Worm (Caenorhabditis elegans) whole organism, L2 larva: ENCODE data around the gene ZK105.12.

Source experiments
- C34F6.9 ChIP-seq: fragments of 150-350 bp; optimal IDR thresholded peaks from 2 replicates; lab custom pipeline; 2014; ENCODE audit warnings: missing biosample characterization, missing genetic modification characterization
- F13H6.1 ChIP-seq: sonication (generic microtip); optimal IDR thresholded peaks from 2 replicates; lab custom pipeline; 2016; ENCODE audit warnings: missing genetic modification characterization, missing compliant biosample characterization
- R02D3.7 ChIP-seq: fragments of 150-350 bp; optimal IDR thresholded peaks from 2 replicates; lab custom pipeline; 2014; ENCODE audit warnings: missing biosample characterization, missing genetic modification characterization
- Y55F3AM.14 ChIP-seq: fragments of 200-800 bp; sonication (Bioruptor generic); optimal IDR thresholded peaks from 2 replicates; lab custom pipeline; 2018; ENCODE audit warnings: mild to moderate bottlenecking, missing genetic modification characterization, missing compliant biosample characterization
- alr-1 ChIP-seq: fragments of 150-350 bp; optimal IDR thresholded peaks from 2 replicates; lab custom pipeline; 2014; ENCODE audit warnings: missing biosample characterization, missing genetic modification characterization
- ama-1 ChIP-seq: fragments of 150-350 bp; optimal IDR thresholded peaks from 2 replicates; lab custom pipeline; 2018; ENCODE audit warnings: inconsistent platforms
- blmp-1 ChIP-seq: sonication (generic microtip); optimal IDR thresholded peaks from 2 replicates; lab custom pipeline; 2017; ENCODE audit warnings: missing genetic modification characterization, mild to moderate bottlenecking, missing compliant biosample characterization, antibody characterized with exemption, moderate library complexity; ENCODE audit not compliant: insufficient read depth
- ceh-16 ChIP-seq: fragments of 150-350 bp; optimal IDR thresholded peaks from 2 replicates; lab custom pipeline; 2014; ENCODE audit warnings: missing biosample characterization, missing genetic modification characterization
- ceh-82 ChIP-seq: fragments of 150-350 bp; optimal IDR thresholded peaks from 2 replicates; lab custom pipeline; 2014; ENCODE audit warnings: missing biosample characterization, missing genetic modification characterization
- egl-27 ChIP-seq: sonication (generic microtip); optimal IDR thresholded peaks from 3 replicates; lab custom pipeline; 2017; ENCODE audit warnings: missing biosample characterization, missing genetic modification reagents, missing genetic modification characterization
- elt-1 ChIP-seq: fragments of 150-350 bp; optimal IDR thresholded peaks from 2 replicates; lab custom pipeline; 2014; ENCODE audit warnings: missing biosample characterization, missing genetic modification characterization
- elt-3 ChIP-seq: sonication (generic microtip); optimal IDR thresholded peaks from 2 replicates; lab custom pipeline; 2017; ENCODE audit warnings: missing biosample characterization, missing genetic modification characterization
- fos-1 ChIP-seq: fragments of 150-350 bp; optimal IDR thresholded peaks from 2 replicates; lab custom pipeline; 2014; ENCODE audit warnings: missing biosample characterization, missing genetic modification characterization
- gmeb-1 ChIP-seq: fragments of 150-350 bp; optimal IDR thresholded peaks from 2 replicates; lab custom pipeline; 2014; ENCODE audit warnings: missing biosample characterization, missing genetic modification characterization
- lin-11 ChIP-seq: fragments of 150-350 bp; sonication (generic microtip); optimal IDR thresholded peaks from 2 replicates; lab custom pipeline; 2014; ENCODE audit warnings: missing biosample characterization, missing genetic modification characterization, inconsistent platforms, mixed read lengths
- lin-13 ChIP-seq: fragments of 150-350 bp; optimal IDR thresholded peaks from 2 replicates; lab custom pipeline; 2014; ENCODE audit warnings: missing biosample characterization, missing genetic modification reagents, missing genetic modification characterization
- lin-39 ChIP-seq: fragments of 150-350 bp; optimal IDR thresholded peaks from 2 replicates; lab custom pipeline; 2014; ENCODE audit warnings: missing biosample characterization, missing genetic modification reagents, missing genetic modification characterization
- nhr-10 ChIP-seq: sonication (generic microtip); optimal IDR thresholded peaks from 2 replicates; lab custom pipeline; 2017; ENCODE audit warnings: missing biosample characterization, missing genetic modification characterization
- nhr-11 ChIP-seq: fragments of 150-350 bp; optimal IDR thresholded peaks from 2 replicates; lab custom pipeline; 2014; ENCODE audit warnings: missing biosample characterization, missing genetic modification characterization
- nhr-12 ChIP-seq: fragments of 150-350 bp; optimal IDR thresholded peaks from 2 replicates; lab custom pipeline; 2014; ENCODE audit warnings: missing biosample characterization, missing genetic modification characterization
- nhr-21 ChIP-seq: fragments of 150-350 bp; optimal IDR thresholded peaks from 2 replicates; lab custom pipeline; 2014; ENCODE audit warnings: missing biosample characterization, missing genetic modification characterization
- nhr-237 ChIP-seq: fragments of 150-350 bp; optimal IDR thresholded peaks from 2 replicates; lab custom pipeline; 2014; ENCODE audit warnings: missing biosample characterization, missing genetic modification characterization
- nhr-25 ChIP-seq: fragments of 150-350 bp; sonication (generic microtip); optimal IDR thresholded peaks from 3 replicates; lab custom pipeline; 2014; ENCODE audit warnings: missing biosample characterization, missing genetic modification characterization
- nhr-6 ChIP-seq: fragments of 150-350 bp; optimal IDR thresholded peaks from 2 replicates; lab custom pipeline; 2014; ENCODE audit warnings: missing biosample characterization, missing genetic modification characterization
- nhr-77 ChIP-seq: fragments of 150-350 bp; optimal IDR thresholded peaks from 2 replicates; lab custom pipeline; 2014; ENCODE audit warnings: missing biosample characterization, missing genetic modification characterization
- skn-1 ChIP-seq: sonication (generic microtip); optimal IDR thresholded peaks from 2 replicates; lab custom pipeline; 2017; ENCODE audit warnings: missing biosample characterization, missing genetic modification characterization
- sma-3 ChIP-seq: sonication (generic microtip); optimal IDR thresholded peaks from 2 replicates; lab custom pipeline; 2016; ENCODE audit warnings: missing genetic modification reagents, missing genetic modification characterization, missing compliant biosample characterization
- sma-9 ChIP-seq, 2 experiments: fragments of 150-350 bp in 1 of 2; sonication (generic microtip) in 1 of 2; optimal IDR thresholded peaks; 2 replicates each; lab custom pipeline; 2014 to 2016; ENCODE audit warnings: missing genetic modification characterization in 2 of 2, mild to moderate bottlenecking in 1 of 2, missing biosample characterization in 1 of 2, missing compliant biosample characterization in 1 of 2, missing genetic modification reagents in 1 of 2, moderate library complexity in 1 of 2
- snpc-4 ChIP-seq: fragments of 150-350 bp; optimal IDR thresholded peaks from 2 replicates; lab custom pipeline; 2014; ENCODE audit warnings: missing biosample characterization, missing genetic modification characterization
- unc-39 ChIP-seq: fragments of 150-350 bp; optimal IDR thresholded peaks from 2 replicates; lab custom pipeline; 2014; ENCODE audit warnings: missing biosample characterization, missing genetic modification characterization
- ztf-11 ChIP-seq: sonication (generic microtip); optimal IDR thresholded peaks from 2 replicates; lab custom pipeline; 2017; ENCODE audit warnings: missing biosample characterization, missing genetic modification characterization
- ztf-4 ChIP-seq: fragments of 150-350 bp; optimal IDR thresholded peaks from 2 replicates; lab custom pipeline; 2014; ENCODE audit warnings: missing biosample characterization, missing genetic modification characterization

Gene ZK105.12

DNA sequence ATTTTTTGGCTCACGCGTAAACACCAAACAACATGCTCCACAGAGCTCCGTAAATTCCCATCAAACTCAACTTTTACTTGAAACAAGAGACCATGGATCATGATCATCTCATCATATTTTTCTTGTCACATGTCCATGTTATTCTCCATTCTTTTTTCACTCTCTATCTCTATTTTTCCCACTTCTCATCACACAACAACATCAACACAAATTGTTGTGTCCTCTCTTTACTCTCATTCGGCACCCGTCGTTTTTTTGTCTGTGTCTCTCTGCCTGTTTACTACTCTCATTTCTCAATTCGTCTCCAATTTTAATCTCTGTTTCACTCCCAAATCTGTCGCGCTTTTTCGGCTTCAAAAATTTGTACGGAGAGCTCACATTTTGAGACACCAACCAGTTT is 43.3 kb upstream of the ZK105.12 start (continued):
- TF ChIP-seq snpc-4 = no peak
- TF ChIP-seq elt-3 (tag; lab: Kevin White, UChicago) = no peak
- TF ChIP-seq Y55F3AM.14 (GFP tag; lab: Kevin White, UChicago) = no peak
- TF ChIP-seq lin-11 = no peak
- peak; percentile 36 for TF ChIP-seq F13H6.1 (tag; lab: Kevin White, UChicago)

DNA sequence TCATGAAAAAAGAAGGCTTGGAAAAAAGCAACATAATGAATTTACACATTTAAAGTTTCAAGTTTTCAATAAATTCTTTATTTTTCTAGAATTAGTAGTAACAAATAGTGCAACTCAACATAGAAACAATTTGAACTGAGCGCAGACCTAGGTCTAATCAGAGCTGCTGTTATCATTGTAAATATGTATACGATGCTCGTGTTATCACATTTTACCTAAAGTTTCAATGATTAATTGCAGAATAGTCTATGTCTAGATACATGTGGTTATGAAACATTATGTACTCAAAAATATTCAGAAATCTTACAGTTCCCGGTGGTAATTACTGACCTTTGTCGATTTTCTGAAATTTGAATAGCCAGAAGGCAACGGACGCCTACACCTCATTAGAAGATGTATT is 40.1 kb upstream of the ZK105.12 start:
- TF ChIP-seq ztf-11 (tag; lab: Kevin White, UChicago) = no peak
- peak; percentile 5 for TF ChIP-seq fos-1 (tag; lab: Kevin White, UChicago)
- no peak for TF ChIP-seq nhr-12 (tag; lab: Kevin White, UChicago)
- TF ChIP-seq lin-11 = no peak
- no peak for TF ChIP-seq unc-39 (tag; lab: Kevin White, UChicago)
- TF ChIP-seq sma-9 (GFP tag; optimal IDR thresholded peaks at IDR 0.05; lab: Kevin White, UChicago) = peak; percentile 14
- no peak for TF ChIP-seq sma-9 (tag; optimal IDR thresholded peaks at IDR 0.05; lab: Kevin White, UChicago)
- no peak for TF ChIP-seq ztf-4 (tag; lab: Kevin White, UChicago)
- no peak for TF ChIP-seq nhr-10 (tag; lab: Kevin White, UChicago)

DNA sequence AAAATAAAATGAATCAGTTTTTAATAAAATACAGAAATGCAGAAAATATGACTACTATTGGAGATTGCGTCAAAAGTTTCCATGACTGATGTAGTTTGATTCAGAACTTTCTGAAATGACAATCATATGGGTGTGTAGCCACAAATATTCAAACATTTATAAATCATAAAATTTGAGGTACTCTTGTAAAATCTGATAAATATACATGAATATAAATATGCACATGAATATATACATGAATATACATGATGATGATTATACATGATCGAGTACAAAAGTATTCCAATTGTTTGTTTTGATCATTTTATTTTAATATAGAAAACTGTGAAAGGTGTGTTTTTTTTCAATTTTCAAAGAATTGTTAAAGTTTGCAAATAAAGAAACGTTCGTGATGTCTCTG is 38.6 kb upstream of the ZK105.12 start, which contains the start of gene T05B11.4:
Gene T05B11.4, minus strand, starts transcription at position 101 of the 400 bp plus-strand sequence.
- TF ChIP-seq nhr-6 (tag; lab: Kevin White, UChicago) (no peak), nhr-10 (tag; lab: Kevin White, UChicago) (no peak), skn-1 (tag; lab: Kevin White, UChicago) (no peak), blmp-1 (tag; lab: Kevin White, UChicago) (no peak), unc-39 (tag; lab: Kevin White, UChicago) (no peak), nhr-237 (tag; lab: Kevin White, UChicago) (no peak), gmeb-1 (tag; lab: Kevin White, UChicago) (no peak)

DNA sequence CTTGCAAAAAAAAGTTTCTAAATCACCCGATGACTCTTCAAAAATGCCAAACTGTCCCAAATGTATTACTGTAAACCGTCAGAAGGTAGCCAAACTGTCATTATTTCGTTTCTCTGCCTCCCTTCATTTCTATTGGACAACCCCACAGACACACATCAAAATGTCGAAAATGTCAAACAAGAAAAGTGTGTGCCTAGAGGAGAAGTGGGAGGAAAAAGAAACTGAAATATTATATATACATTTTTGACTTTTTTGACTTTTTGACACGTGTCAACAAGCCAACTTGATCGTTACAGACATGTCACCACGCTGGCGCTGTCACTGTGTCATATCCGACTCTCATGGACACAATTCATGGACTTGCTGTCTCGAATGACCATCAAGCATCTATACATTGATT is 33.8 kb upstream of the ZK105.12 start:
- TF ChIP-seq gmeb-1 (tag; lab: Kevin White, UChicago) = no peak

ce11 chrV:7747987-7748607 is 32.2 kb upstream of the ZK105.12 start:
- no peak for TF ChIP-seq ama-1 (lab: Kevin White, UChicago)
- no peak for TF ChIP-seq elt-1 (tag; lab: Kevin White, UChicago)
- TF ChIP-seq egl-27 (tag; lab: Kevin White, UChicago) = no peak
- TF ChIP-seq ztf-11 (tag; lab: Kevin White, UChicago) = no peak
- TF ChIP-seq sma-3 (GFP tag; lab: Kevin White, UChicago) = no peak
- no peak for TF ChIP-seq nhr-77 (tag; lab: Kevin White, UChicago)
- TF ChIP-seq nhr-11 (tag; lab: Kevin White, UChicago) = no peak
- TF ChIP-seq F13H6.1 (tag; lab: Kevin White, UChicago) = no peak
- TF ChIP-seq lin-39 (tag; lab: Kevin White, UChicago) = no peak
- TF ChIP-seq gmeb-1 (tag; lab: Kevin White, UChicago) = no peak
- no peak for TF ChIP-seq nhr-10 (tag; lab: Kevin White, UChicago)
- TF ChIP-seq sma-9 (GFP tag; optimal IDR thresholded peaks at IDR 0.05; lab: Kevin White, UChicago) = no peak
- TF ChIP-seq sma-9 (tag; optimal IDR thresholded peaks at IDR 0.05; lab: Kevin White, UChicago) = no peak
- no peak for TF ChIP-seq nhr-25

- TF ChIP-seq lin-13 (GFP tag; lab: Kevin White, UChicago) = no peak
- TF ChIP-seq ztf-4 (tag; lab: Kevin White, UChicago) = no peak
- no peak for TF ChIP-seq C34F6.9
- TF ChIP-seq ceh-82 (tag; lab: Kevin White, UChicago) = no peak
- no peak for TF ChIP-seq snpc-4
- no peak for TF ChIP-seq ztf-11 (tag; lab: Kevin White, UChicago)
- TF ChIP-seq nhr-11 (tag; lab: Kevin White, UChicago) = no peak
- TF ChIP-seq ceh-16 = no peak
- no peak for TF ChIP-seq nhr-25
- no peak for TF ChIP-seq R02D3.7 (tag; lab: Kevin White, UChicago)
- no peak for TF ChIP-seq alr-1
- TF ChIP-seq unc-39 (tag; lab: Kevin White, UChicago) = no peak
- no peak for TF ChIP-seq nhr-21 (tag; lab: Kevin White, UChicago)
- TF ChIP-seq egl-27 (tag; lab: Kevin White, UChicago) = no peak
- no peak for TF ChIP-seq nhr-77 (tag; lab: Kevin White, UChicago)
- TF ChIP-seq elt-1 (tag; lab: Kevin White, UChicago) = no peak
- TF ChIP-seq, all 48 proteins: peak for 0
Observed at ce11 chrV:7747132-7747531, 31.2 kb upstream of the ZK105.12 start.
